Worm (Caenorhabditis elegans) whole organism, young adult: Measurements from ENCODE around the gene F10G2.2.

Experiments
- T07F8.4 ChIP-seq: sonication (generic microtip); optimal IDR thresholded peaks from 2 replicates; lab custom pipeline; 2016; ENCODE audit warnings: mild to moderate bottlenecking, missing genetic modification characterization, moderate library complexity, missing compliant biosample characterization
- dox-1 ChIP-seq: fragments of 200-800 bp; sonication (Bioruptor generic); IDR thresholded peaks from 2 replicates; pipeline ENCODE4 v1.3.6; 2022; ENCODE audit warnings: missing genetic modification reagents, missing genetic modification characterization, missing compliant biosample characterization
- egl-44 ChIP-seq: fragments of 200-800 bp; sonication (Bioruptor generic); IDR thresholded peaks from 2 replicates; pipeline ENCODE4 v1.3.6; 2022; ENCODE audit warnings: missing genetic modification reagents, missing genetic modification characterization, missing compliant biosample characterization
- ekl-4 ChIP-seq: fragments of 200-800 bp; sonication (Bioruptor generic); IDR thresholded peaks from 2 replicates; pipeline ENCODE4 v1.3.6; 2022; ENCODE audit warnings: missing genetic modification reagents, missing genetic modification characterization, missing compliant biosample characterization
- nhr-120 ChIP-seq: fragments of 200-800 bp; sonication (Bioruptor generic); IDR thresholded peaks from 2 replicates; pipeline ENCODE4 v1.3.6; 2022; ENCODE audit warnings: missing genetic modification characterization, missing compliant biosample characterization
- pha-4 ChIP-seq: fragments of 150-350 bp; sonication (generic microtip); optimal IDR thresholded peaks from 2 replicates; lab custom pipeline; 2014; ENCODE audit warnings: missing biosample characterization, missing genetic modification reagents, missing genetic modification characterization
- sdz-38 ChIP-seq: sonication (generic microtip); optimal IDR thresholded peaks from 2 replicates; lab custom pipeline; 2016; ENCODE audit warnings: missing genotype, missing genetic modification characterization, missing compliant biosample characterization
- unc-62 ChIP-seq: fragments of 150-350 bp; optimal IDR thresholded peaks from 2 replicates; lab custom pipeline; 2014; ENCODE audit warnings: missing biosample characterization, missing genetic modification reagents, missing genetic modification characterization

DNA sequence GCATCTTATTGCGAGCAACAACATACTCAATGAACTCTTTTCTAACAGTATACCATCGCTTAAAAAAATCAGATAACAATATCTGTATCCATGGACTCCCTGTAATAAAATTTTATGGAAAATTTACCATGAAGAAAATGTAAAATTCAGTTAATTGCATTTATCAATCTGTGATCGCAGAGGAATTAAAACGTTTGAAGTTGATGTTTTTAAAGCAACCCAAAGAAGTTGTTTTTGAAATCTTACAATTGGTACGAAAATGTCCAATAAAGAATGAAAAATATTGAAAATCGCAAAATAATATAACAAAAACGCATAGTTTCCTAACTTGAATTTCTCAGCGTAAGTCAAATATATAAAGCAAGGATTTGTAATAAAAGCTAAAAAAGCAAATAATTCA lies 33.7 kb upstream of the F10G2.2 start, which contains the start of gene srj-32:
- TF ChIP-seq sdz-38 (tag; lab: Kevin White, UChicago) (no peak), ekl-4 (GFP tag; lab: Robert Waterston, UW) (no peak), unc-62 (GFP tag; lab: Kevin White, UChicago) (no peak), dox-1 (GFP tag; lab: Robert Waterston, UW) (no peak), egl-44 (GFP tag; lab: Robert Waterston, UW) (no peak), T07F8.4 (tag; lab: Kevin White, UChicago) (no peak), pha-4 (tag; lab: Kevin White, UChicago) (no peak), nhr-120 (no peak)
